Worm (Caenorhabditis elegans): ENCODE data around the gene F35E12.9.

Gene F35E12.9

DNA sequence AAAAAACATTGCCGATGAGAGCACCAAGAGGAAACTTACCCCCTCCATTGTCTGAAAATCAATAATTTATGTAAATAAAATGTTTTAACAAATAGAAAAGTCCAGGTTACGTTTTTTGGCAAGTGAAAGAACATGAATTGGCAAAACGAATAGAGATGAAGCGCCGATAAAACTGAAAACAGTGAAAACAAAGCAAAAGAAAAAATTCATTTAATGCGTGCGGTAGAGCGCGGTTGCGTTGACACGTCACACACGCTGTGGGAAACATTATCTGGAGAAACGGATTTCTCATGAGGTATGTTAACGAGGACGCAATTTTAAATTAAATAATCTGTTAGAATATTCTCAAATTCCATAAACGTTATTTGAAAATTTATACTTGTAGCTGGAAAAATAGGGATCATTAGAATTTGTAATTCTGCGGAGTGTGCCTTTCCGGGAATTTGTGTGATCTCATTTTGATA, 29.7 kb downstream of the F35E12.9 start, which contains the start of gene zipt-9 (continued):
- TF ChIP-seq mdl-1 (tag; optimal IDR thresholded peaks at IDR 0.05) (peak in 1 of 2 experiments; percentile 66), sox-4 (tag; optimal IDR thresholded peaks at IDR 0.05) (peak; percentile 63), nhr-11 (tag; optimal IDR thresholded peaks at IDR 0.05) (no peak), pag-3 (tag; optimal IDR thresholded peaks at IDR 0.05; ENCODE audit: borderline replicate concordance, insufficient read depth) (no peak)

DNA sequence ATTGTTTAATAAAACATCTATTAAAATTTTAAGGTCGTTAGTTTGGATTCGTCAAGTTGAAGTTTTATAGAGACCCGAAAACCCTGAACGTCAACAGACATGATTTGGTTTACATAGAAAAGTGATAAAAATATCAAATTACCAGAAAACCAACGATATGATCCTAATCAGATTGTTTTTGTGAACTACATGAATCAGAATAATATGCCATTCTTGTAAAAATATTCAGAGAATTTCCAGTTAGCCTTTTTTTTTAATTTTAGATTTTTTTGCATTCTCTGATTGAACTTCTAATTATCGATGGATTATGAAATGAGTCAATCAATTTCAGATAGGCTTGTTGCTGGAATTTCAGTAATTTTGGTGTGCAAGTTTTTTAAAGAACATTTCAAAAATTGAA, 33.9 kb downstream of the F35E12.9 start, which contains the start of gene srx-96:
TSS of gene srx-96 (plus strand) at position 301 of the 400 bp plus-strand sequence.
- no peak for TF ChIP-seq dpl-1 (GFP tag; optimal IDR thresholded peaks at IDR 0.05)
- no peak for TF ChIP-seq elt-3 (tag; optimal IDR thresholded peaks at IDR 0.05)
- TF ChIP-seq sptf-1 (tag; optimal IDR thresholded peaks at IDR 0.05), result no peak
- no peak for TF ChIP-seq sup-37 (GFP tag; optimal IDR thresholded peaks at IDR 0.05)
- no peak for TF ChIP-seq efl-1 (optimal IDR thresholded peaks at IDR 0.05)
- no peak for TF ChIP-seq efl-1 (GFP tag; optimal IDR thresholded peaks at IDR 0.05 in 1 of 2)
- no peak for TF ChIP-seq hpl-2 (GFP tag; optimal IDR thresholded peaks at IDR 0.05)
- TF ChIP-seq ama-1 (optimal IDR thresholded peaks at IDR 0.05), result no peak
- TF ChIP-seq ceh-82 (tag; optimal IDR thresholded peaks at IDR 0.05), result no peak
- TF ChIP-seq ceh-8 (GFP tag; optimal IDR thresholded peaks at IDR 0.05), result no peak
- no peak for TF ChIP-seq ceh-63 (GFP tag; optimal IDR thresholded peaks at IDR 0.05)
- no peak for TF ChIP-seq nhr-90 (tag; optimal IDR thresholded peaks at IDR 0.05; ENCODE audit: poor library complexity)
- no peak for TF ChIP-seq zip-4 (GFP tag; optimal IDR thresholded peaks at IDR 0.05)
- no peak for TF ChIP-seq nhr-237 (tag; optimal IDR thresholded peaks at IDR 0.05)
- TF ChIP-seq egl-13 (tag; optimal IDR thresholded peaks at IDR 0.05), result no peak

DNA sequence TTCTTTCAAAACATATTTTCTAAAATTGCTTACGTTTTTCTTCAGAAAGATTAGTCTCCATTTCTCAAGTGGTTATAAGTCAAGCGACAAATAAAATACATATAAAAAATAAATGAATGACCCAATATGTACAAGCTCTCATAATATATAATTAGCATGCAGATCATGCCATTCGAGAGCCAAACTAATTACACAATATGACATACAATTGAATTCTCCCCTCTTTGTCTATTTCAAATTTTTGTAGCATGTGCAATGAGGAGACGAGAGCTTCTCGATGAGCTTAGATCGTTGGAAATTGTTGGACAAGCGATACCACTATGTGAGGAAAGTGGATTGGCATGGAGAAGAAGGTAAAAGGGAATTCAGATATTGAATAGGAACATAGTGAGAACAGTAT, 37.6 kb downstream of the F35E12.9 start, which contains the start of gene hlh-34:
TSS of gene hlh-34 (minus strand) at position 101 of the 400 bp plus-strand sequence.
- TF ChIP-seq ztf-11 (tag; optimal IDR thresholded peaks at IDR 0.05) (no peak), aha-1 (tag; optimal IDR thresholded peaks at IDR 0.05) (no peak), fkh-10 (GFP tag; optimal IDR thresholded peaks at IDR 0.05) (no peak), mab-9 (GFP tag; IDR thresholded peaks at IDR 0.05) (no peak), nhr-47 (tag; optimal IDR thresholded peaks at IDR 0.05) (no peak), snpc-4 (tag; optimal IDR thresholded peaks at IDR 0.05) (no peak), fkh-4 (tag; optimal IDR thresholded peaks at IDR 0.05; ENCODE audit: borderline replicate concordance) (no peak), zag-1 (tag; optimal IDR thresholded peaks at IDR 0.05) (no peak), lin-14 (GFP tag; optimal IDR thresholded peaks at IDR 0.05) (no peak), dsc-1 (tag; optimal IDR thresholded peaks at IDR 0.05) (no peak), vab-15 (tag; optimal IDR thresholded peaks at IDR 0.05) (no peak), ceh-82 (tag; optimal IDR thresholded peaks at IDR 0.05) (no peak), ceh-88 (GFP tag; IDR thresholded peaks at IDR 0.05) (no peak), grh-1 (GFP tag; IDR thresholded peaks at IDR 0.05) (no peak), C04F5.9 (tag; optimal IDR thresholded peaks at IDR 0.05) (no peak), pqm-1 (tag; optimal IDR thresholded peaks at IDR 0.05) (no peak)

DNA sequence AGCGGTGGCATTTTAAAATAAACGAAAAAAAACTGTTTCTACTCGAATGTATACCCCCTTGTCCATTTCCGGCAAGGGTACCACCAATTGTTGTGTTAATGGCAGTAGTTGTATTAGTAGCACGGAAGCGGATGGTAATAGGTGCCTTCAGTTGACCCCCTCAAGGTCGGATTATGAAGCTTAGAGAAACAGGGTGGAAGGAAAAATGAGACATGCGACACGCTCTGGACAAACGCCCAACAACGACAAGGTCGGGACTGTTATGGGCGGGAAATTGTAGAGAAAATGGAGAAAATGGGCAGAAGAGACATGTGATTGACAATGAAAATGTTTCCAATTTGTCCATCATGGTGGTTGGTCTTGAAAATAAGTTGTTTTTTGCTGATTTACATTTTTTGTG, 41.0 kb downstream of the F35E12.9 start, which contains the start of gene T01D3.3:
TSS of gene T01D3.3 (plus strand) at position 312 of the 400 bp plus-strand sequence.
- TF ChIP-seq lsy-2 (tag; optimal IDR thresholded peaks at IDR 0.05) (no peak), dpl-1 (GFP tag; optimal IDR thresholded peaks at IDR 0.05) (peak in 2 of 3 experiments; percentile 14 to 32), lin-14 (GFP tag; optimal IDR thresholded peaks at IDR 0.05) (peak; percentile 50), Y116A8C.19 (tag; optimal IDR thresholded peaks at IDR 0.05; ENCODE audit: borderline replicate concordance) (no peak), C34B4.2 (tag; optimal IDR thresholded peaks at IDR 0.05) (no peak), egl-13 (tag; optimal IDR thresholded peaks at IDR 0.05) (no peak), lin-15B (tag; optimal IDR thresholded peaks at IDR 0.05) (no peak), tbx-2 (tag; optimal IDR thresholded peaks at IDR 0.05) (no peak), jun-1 (tag; optimal IDR thresholded peaks at IDR 0.05) (no peak), aly-2 (tag; optimal IDR thresholded peaks at IDR 0.05) (no peak), hpl-2 (GFP tag; optimal IDR thresholded peaks at IDR 0.05) (no peak), zip-4 (GFP tag; optimal IDR thresholded peaks at IDR 0.05) (no peak), nhr-19 (GFP tag; conservative IDR thresholded peaks at IDR 0.05) (no peak), mep-1 (tag; optimal IDR thresholded peaks at IDR 0.05) (peak; percentile 56), mdl-1 (tag; optimal IDR thresholded peaks at IDR 0.05) (peak in 1 of 2 experiments; percentile 51), elt-3 (tag; optimal IDR thresholded peaks at IDR 0.05) (peak in 3 of 6 experiments; percentile 3 to 61 (median 22)), lir-3 (tag; optimal IDR thresholded peaks at IDR 0.05; ENCODE audit: poor library complexity) (no peak), egl-27 (tag; optimal IDR thresholded peaks at IDR 0.05) (no peak), aha-1 (tag; optimal IDR thresholded peaks at IDR 0.05) (no peak), nhr-85 (tag) (peak; percentile 59), blmp-1 (tag; optimal IDR thresholded peaks at IDR 0.05) (peak; percentile 92), rnt-1 (tag; optimal IDR thresholded peaks at IDR 0.05) (no peak)
